Fruit fly (Drosophila melanogaster) whole organism, prepupa: ENCODE measurements around the gene CG5162.

ENCODE experiments used
- Blimp-1 ChIP-seq: fragments of 200-800 bp; sonication (Bioruptor generic); optimal IDR thresholded peaks from 3 replicates; lab custom pipeline; 2017; ENCODE audit warnings: missing biosample characterization, missing genetic modification characterization, mild to moderate bottlenecking, moderate library complexity, missing genetic modification reagents
- CG10669 ChIP-seq: fragments of 200-800 bp; sonication (Bioruptor generic); optimal IDR thresholded peaks from 3 replicates; lab custom pipeline; 2018; ENCODE audit warnings: missing biosample characterization, mild to moderate bottlenecking, missing genetic modification characterization, moderate library complexity
- CG1621 ChIP-seq: fragments of 200-800 bp; sonication (Bioruptor generic); optimal IDR thresholded peaks from 3 replicates; lab custom pipeline; 2018; ENCODE audit warnings: missing biosample characterization, mild to moderate bottlenecking, missing genetic modification characterization
- CG3032 ChIP-seq: fragments of 200-800 bp; optimal IDR thresholded peaks from 2 replicates; lab custom pipeline; 2019; ENCODE audit warnings: missing biosample characterization, mild to moderate bottlenecking, missing genetic modification characterization, moderate library complexity
- CG31627 ChIP-seq: fragments of 200-800 bp; sonication (Bioruptor generic); optimal IDR thresholded peaks from 3 replicates; lab custom pipeline; 2016; ENCODE audit warnings: missing biosample characterization, missing genetic modification characterization
- CG32006 ChIP-seq: fragments of 200-800 bp; sonication (Bioruptor generic); optimal IDR thresholded peaks from 3 replicates; lab custom pipeline; 2017; ENCODE audit warnings: missing biosample characterization, mild to moderate bottlenecking, missing genetic modification characterization
- CG34406 ChIP-seq: fragments of 200-800 bp; sonication (Bioruptor generic); optimal IDR thresholded peaks from 3 replicates; lab custom pipeline; 2016; ENCODE audit warnings: missing biosample characterization, missing genetic modification characterization
- CG4318 ChIP-seq: fragments of 200-800 bp; sonication (Bioruptor generic); optimal IDR thresholded peaks from 3 replicates; lab custom pipeline; 2017; ENCODE audit warnings: missing biosample characterization, mild to moderate bottlenecking, missing genetic modification characterization
- CG6163 ChIP-seq: fragments of 200-800 bp; sonication (Bioruptor generic); IDR thresholded peaks from 3 replicates; pipeline ENCODE4 v1.3.6; 2022; ENCODE audit warnings: missing biosample characterization, missing genetic modification characterization
- CG6276 ChIP-seq: fragments of 200-800 bp; sonication (Bioruptor generic); optimal IDR thresholded peaks from 2 replicates; lab custom pipeline; 2017; ENCODE audit warnings: missing biosample characterization, mild to moderate bottlenecking, missing genetic modification characterization
- CG6792 ChIP-seq: fragments of 200-800 bp; sonication (Bioruptor generic); optimal IDR thresholded peaks from 3 replicates; lab custom pipeline; 2016; ENCODE audit warnings: missing biosample characterization, missing genetic modification characterization
- CG6808 ChIP-seq: fragments of 200-800 bp; sonication (Bioruptor generic); optimal IDR thresholded peaks from 3 replicates; lab custom pipeline; 2017; ENCODE audit warnings: missing biosample characterization, missing genetic modification characterization, mild to moderate bottlenecking, moderate library complexity, missing genetic modification reagents
- CG6854 ChIP-seq: fragments of 200-800 bp; sonication (Bioruptor generic); optimal IDR thresholded peaks from 2 replicates; lab custom pipeline; 2017; ENCODE audit warnings: missing biosample characterization, mild to moderate bottlenecking, missing genetic modification characterization
- CG7368 ChIP-seq: fragments of 200-800 bp; sonication (Bioruptor generic); optimal IDR thresholded peaks from 3 replicates; lab custom pipeline; 2016; ENCODE audit warnings: missing biosample characterization, missing genetic modification characterization
- CG8119 ChIP-seq: fragments of 200-800 bp; sonication (Bioruptor generic); IDR thresholded peaks from 3 replicates; pipeline ENCODE4 v1.3.6; 2022; ENCODE audit warnings: missing biosample characterization, missing genetic modification characterization
- CG8319 ChIP-seq: fragments of 200-800 bp; sonication (Bioruptor generic); optimal IDR thresholded peaks from 3 replicates; lab custom pipeline; 2016; ENCODE audit warnings: missing biosample characterization, missing genetic modification characterization
- CG8632 ChIP-seq: fragments of 200-800 bp; sonication (Bioruptor generic); optimal IDR thresholded peaks from 3 replicates; lab custom pipeline; 2016; ENCODE audit warnings: missing biosample characterization, missing genetic modification characterization
- Eip78C ChIP-seq: fragments of 200-800 bp; sonication (Bioruptor generic); peaks from one replicate; lab custom pipeline; 2016; ENCODE audit warnings: missing biosample characterization, missing genetic modification characterization
- Eip93F ChIP-seq: fragments of 200-800 bp; sonication (Bioruptor generic); optimal IDR thresholded peaks from 2 replicates; lab custom pipeline; 2016; ENCODE audit warnings: missing biosample characterization, mild to moderate bottlenecking, missing genetic modification characterization
- Ets21C ChIP-seq: fragments of 200-800 bp; sonication (Bioruptor generic); optimal IDR thresholded peaks from 3 replicates; lab custom pipeline; 2016; ENCODE audit warnings: missing biosample characterization, missing genetic modification characterization
- Gug ChIP-seq: fragments of 200-800 bp; sonication (Bioruptor generic); IDR thresholded peaks from 2 replicates; pipeline ENCODE4 v1.3.6; 2022; ENCODE audit warnings: missing biosample characterization, missing genetic modification characterization
- Hr38 ChIP-seq: sonication (Bioruptor generic); optimal IDR thresholded peaks from 2 replicates; lab custom pipeline; 2016; ENCODE audit warnings: missing biosample characterization, missing genetic modification characterization
- Hr39 ChIP-seq: fragments of 200-800 bp; sonication (Bioruptor generic); optimal IDR thresholded peaks from 2 replicates; lab custom pipeline; 2016; ENCODE audit warnings: missing biosample characterization, missing genetic modification characterization
- Hr4 ChIP-seq: fragments of 200-800 bp; sonication (Bioruptor generic); optimal IDR thresholded peaks from 3 replicates; lab custom pipeline; 2016; ENCODE audit warnings: missing biosample characterization, missing genetic modification characterization
- Lpt ChIP-seq: fragments of 200-800 bp; sonication (Bioruptor generic); optimal IDR thresholded peaks from 3 replicates; lab custom pipeline; 2016; ENCODE audit warnings: missing biosample characterization, missing genetic modification characterization
- Met ChIP-seq: fragments of 200-800 bp; sonication (Bioruptor generic); optimal IDR thresholded peaks from 3 replicates; lab custom pipeline; 2016; ENCODE audit warnings: missing biosample characterization, missing genetic modification characterization
- OdsH ChIP-seq: fragments of 200-800 bp; sonication (Bioruptor generic); optimal IDR thresholded peaks from 3 replicates; lab custom pipeline; 2016; ENCODE audit warnings: missing biosample characterization, missing genetic modification characterization
- Smox ChIP-seq: fragments of 200-800 bp; sonication (Bioruptor generic); optimal IDR thresholded peaks from 3 replicates; lab custom pipeline; 2016; ENCODE audit warnings: missing biosample characterization, missing genetic modification characterization
- Sox102F ChIP-seq: fragments of 200-800 bp; sonication (Bioruptor generic); optimal IDR thresholded peaks from 2 replicates; lab custom pipeline; 2016; ENCODE audit warnings: missing biosample characterization, mild to moderate bottlenecking, missing genetic modification characterization
- Sox14 ChIP-seq: fragments of 200-800 bp; sonication (Bioruptor generic); optimal IDR thresholded peaks from 3 replicates; lab custom pipeline; 2016; ENCODE audit warnings: missing biosample characterization, missing genetic modification characterization
- acj6 ChIP-seq: fragments of 200-800 bp; sonication (Bioruptor generic); optimal IDR thresholded peaks from 3 replicates; lab custom pipeline; 2016; ENCODE audit warnings: missing biosample characterization, missing genetic modification characterization
- dac ChIP-seq: fragments of 200-800 bp; sonication (Bioruptor generic); optimal IDR thresholded peaks from 2 replicates; lab custom pipeline; 2017; ENCODE audit warnings: missing biosample characterization, mild to moderate bottlenecking, missing genetic modification characterization
- dsx ChIP-seq: fragments of 200-800 bp; optimal IDR thresholded peaks from 3 replicates; lab custom pipeline; 2019; ENCODE audit warnings: missing biosample characterization, mild to moderate bottlenecking, missing genetic modification characterization, moderate library complexity; ENCODE audit not compliant: poor library complexity, severe bottlenecking
- eg ChIP-seq: fragments of 200-800 bp; sonication (Bioruptor generic); IDR thresholded peaks from 3 replicates; pipeline ENCODE4 v1.3.6; 2022; ENCODE audit warnings: missing biosample characterization, missing genetic modification characterization
- fd85E ChIP-seq: fragments of 200-800 bp; sonication (Bioruptor generic); optimal IDR thresholded peaks from 3 replicates; lab custom pipeline; 2016; ENCODE audit warnings: missing biosample characterization, missing genetic modification characterization
- lz ChIP-seq: fragments of 200-800 bp; sonication (Bioruptor generic); optimal IDR thresholded peaks from 3 replicates; lab custom pipeline; 2016; ENCODE audit warnings: missing biosample characterization, missing genetic modification characterization
- pdm3 ChIP-seq: fragments of 200-800 bp; sonication (Bioruptor generic); optimal IDR thresholded peaks from 3 replicates; lab custom pipeline; 2016; ENCODE audit warnings: missing biosample characterization, missing genetic modification characterization
- salr ChIP-seq, 2 experiments: fragments of 200-800 bp; sonication (Bioruptor generic); optimal IDR thresholded peaks; 3 replicates each; lab custom pipeline; 2016 to 2018; ENCODE audit warnings: missing biosample characterization in 2 of 2, missing genetic modification characterization in 2 of 2, mild to moderate bottlenecking in 1 of 2
- spab ChIP-seq: fragments of 200-800 bp; sonication (Bioruptor generic); optimal IDR thresholded peaks from 2 replicates; lab custom pipeline; 2017; ENCODE audit warnings: missing biosample characterization, mild to moderate bottlenecking, missing genetic modification characterization, missing genetic modification reagents
- ss ChIP-seq, 2 experiments: fragments of 200-800 bp; sonication (Bioruptor generic); optimal IDR thresholded peaks; 2 replicates in 1 of 2; 3 replicates in 1 of 2; lab custom pipeline; 2017 to 2018; ENCODE audit warnings: mild to moderate bottlenecking in 2 of 2, missing biosample characterization in 2 of 2, missing genetic modification characterization in 2 of 2, moderate library complexity in 1 of 2
- svp ChIP-seq: fragments of 200-800 bp; sonication (Bioruptor generic); peaks from one replicate; lab custom pipeline; 2016; ENCODE audit warnings: missing biosample characterization, missing genetic modification characterization
- topi ChIP-seq: fragments of 200-800 bp; sonication (Bioruptor generic); optimal IDR thresholded peaks from 3 replicates; lab custom pipeline; 2016; ENCODE audit warnings: missing biosample characterization, missing genetic modification characterization

The CG5162 gene

dm6 chrX:17225972-17226680 lies 11.0 kb downstream of the CG5162 start:
- TF ChIP-seq OdsH (GFP tag; lab: Kevin White, UChicago) (no peak), CG31627 (no peak), CG6276 (GFP tag; lab: Kevin White, UChicago) (no peak), ss (GFP tag; optimal IDR thresholded peaks at IDR 0.05; lab: Kevin White, UChicago) (no peak), CG8319 (GFP tag; lab: Kevin White, UChicago) (no peak), svp (no peak), Smox (GFP tag; lab: Kevin White, UChicago) (no peak), CG8632 (GFP tag; lab: Kevin White, UChicago) (no peak), CG1621 (tag; lab: Kevin White, UChicago) (no peak), Met (GFP tag; lab: Kevin White, UChicago) (no peak), Hr4 (GFP tag; lab: Kevin White, UChicago) (no peak), eg (GFP tag; lab: Robert Waterston, UW) (no peak), salr (GFP tag; optimal IDR thresholded peaks at IDR 0.05; lab: Kevin White, UChicago) (no peak), pdm3 (GFP tag; lab: Kevin White, UChicago) (no peak)
- TF ChIP-seq, all 60 proteins: peak for 0

DNA sequence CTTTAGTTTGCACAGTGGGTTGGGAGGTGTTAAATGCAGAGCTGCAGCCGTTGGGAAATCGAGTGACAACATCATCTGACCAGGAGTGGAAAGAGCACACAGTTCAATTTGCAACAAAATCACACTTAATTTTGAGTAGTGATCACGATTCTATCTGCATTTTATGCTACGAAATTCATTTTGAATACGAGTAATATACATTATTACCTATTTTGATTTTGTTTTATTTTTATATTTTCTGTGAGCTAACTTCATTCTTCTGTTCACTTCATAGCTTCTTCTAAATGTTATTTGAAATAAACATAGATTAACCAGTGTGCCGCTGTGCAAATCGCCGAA lies 11.5 kb downstream of the CG5162 start, which contains the start of gene CG10598:
CG10598 (minus strand) TSS at position 187 of the 339 bp plus-strand sequence.
- TF ChIP-seq Eip78C (GFP tag; lab: Kevin White, UChicago) (peak; percentile 34), CG32006 (GFP tag; lab: Kevin White, UChicago) (peak; percentile 1), CG8632 (GFP tag; lab: Kevin White, UChicago) (no peak)

DNA sequence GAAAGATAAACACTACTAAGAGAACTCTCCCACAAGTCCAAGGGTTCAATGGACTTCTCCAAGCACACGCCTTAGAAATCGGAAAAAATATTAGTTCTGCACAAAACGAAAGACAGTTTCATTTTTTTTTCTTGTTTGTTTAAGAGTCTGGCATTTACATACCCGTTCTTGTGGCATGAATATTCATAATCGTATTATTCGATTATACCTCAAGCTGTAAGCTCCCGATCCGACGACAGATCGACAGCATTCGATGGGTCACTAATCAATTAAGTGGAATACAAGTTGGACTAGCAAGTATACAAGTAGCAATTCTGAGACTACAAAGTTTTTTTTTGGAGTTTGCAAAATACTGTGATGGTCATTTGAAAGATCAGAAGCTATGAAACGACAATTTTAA lies 12.4 kb downstream of the CG5162 start:
- TF ChIP-seq Gug (GFP tag; lab: Robert Waterston, UW) (no peak), Eip93F (GFP tag; lab: Kevin White, UChicago) (no peak), CG6792 (no peak), Sox102F (GFP tag; lab: Kevin White, UChicago) (no peak), Hr39 (no peak), Blimp-1 (GFP tag; lab: Kevin White, UChicago) (no peak), CG6854 (GFP tag; lab: Kevin White, UChicago) (no peak), CG6163 (no peak), CG32006 (GFP tag; lab: Kevin White, UChicago) (no peak), CG10669 (GFP tag; lab: Kevin White, UChicago) (no peak), topi (GFP tag; lab: Kevin White, UChicago) (no peak), Sox14 (no peak), Ets21C (no peak), Smox (GFP tag; lab: Kevin White, UChicago) (no peak), svp (no peak)

- TF ChIP-seq CG34406 (GFP tag; lab: Kevin White, UChicago): peak; percentile 31
- no peak for TF ChIP-seq fd85E (GFP tag; lab: Kevin White, UChicago)
- TF ChIP-seq CG8319 (GFP tag; lab: Kevin White, UChicago): no peak
- peak; percentile 34 for TF ChIP-seq CG4318 (GFP tag; lab: Kevin White, UChicago)
- no peak for TF ChIP-seq CG6808 (GFP tag; lab: Kevin White, UChicago)
- TF ChIP-seq spab: no peak
- peak; percentile 2 for TF ChIP-seq CG1621 (tag; lab: Kevin White, UChicago)
- TF ChIP-seq CG10669 (GFP tag; lab: Kevin White, UChicago): no peak
- peak; percentile 48 for TF ChIP-seq acj6 (GFP tag; lab: Kevin White, UChicago)
- peak; percentile 34 for TF ChIP-seq Sox102F (GFP tag; lab: Kevin White, UChicago)
- TF ChIP-seq Smox (GFP tag; lab: Kevin White, UChicago): peak; percentile 54
- TF ChIP-seq Blimp-1 (GFP tag; lab: Kevin White, UChicago): peak; percentile 97
- TF ChIP-seq svp: peak; percentile 74
- no peak for TF ChIP-seq CG7368
- TF ChIP-seq Sox14: peak; percentile 54
- TF ChIP-seq topi (GFP tag; lab: Kevin White, UChicago): peak; percentile 0
- TF ChIP-seq lz (GFP tag; lab: Kevin White, UChicago): peak; percentile 67
- peak; percentile 64 for TF ChIP-seq Hr39
- TF ChIP-seq CG3032 (tag; lab: Kevin White, UChicago): peak; percentile 59
- TF ChIP-seq Lpt (GFP tag; lab: Kevin White, UChicago): peak; percentile 40
- peak; percentile 22 for TF ChIP-seq dsx
- no peak for TF ChIP-seq Hr38 (GFP tag; lab: Kevin White, UChicago)
- TF ChIP-seq CG8119 (GFP tag; lab: Robert Waterston, UW): peak; percentile 51; the same call in 1 of the 3 replicates
- TF ChIP-seq dac (GFP tag; lab: Kevin White, UChicago): peak; percentile 37
- peak; percentile 26 for TF ChIP-seq Ets21C
- peak; percentile 65 for TF ChIP-seq pdm3 (GFP tag; lab: Kevin White, UChicago)
These were observed 14.5 kb downstream of the CG5162 start for dm6 chrX:17229475-17230169.
